Worm (Caenorhabditis elegans) whole organism, L1 larva: ENCODE measurements around the gene rnf-5.
A peak's percentile ranks its signal among the peaks of the same experiment; 100 is the strongest.

Experiments used
- aha-1 ChIP-seq: fragments of 150-350 bp; optimal IDR thresholded peaks from 2 replicates; lab custom pipeline; 2014; ENCODE audit warnings: missing biosample characterization, missing genetic modification characterization
- ceh-82 ChIP-seq, 3 experiments: fragments of 150-350 bp in 1 of 3; sonication (generic microtip) in 2 of 3; optimal IDR thresholded peaks; 2 replicates each; lab custom pipeline; 2014 to 2017; ENCODE audit warnings: missing biosample characterization in 3 of 3, missing genetic modification characterization in 3 of 3
- dpl-1 ChIP-seq, 3 experiments: fragments of 150-350 bp in 2 of 3; sonication (generic microtip) in 1 of 3; optimal IDR thresholded peaks; 2 replicates each; lab custom pipeline; 2014 to 2017; ENCODE audit warnings: missing biosample characterization in 3 of 3, missing genetic modification characterization in 3 of 3, missing genetic modification reagents in 3 of 3
- efl-1 ChIP-seq, 4 experiments: fragments of 150-350 bp; optimal IDR thresholded peaks in 3 of 4; peaks in 1 of 4; 1 replicate in 1 of 4; 2 replicates in 3 of 4; lab custom pipeline; 2014; ENCODE audit warnings: missing biosample characterization in 2 of 4, missing genetic modification characterization in 2 of 4, missing genetic modification reagents in 2 of 4
- egl-13 ChIP-seq: sonication (generic microtip); optimal IDR thresholded peaks from 2 replicates; lab custom pipeline; 2016; ENCODE audit warnings: missing genotype, missing genetic modification reagents, missing genetic modification characterization, missing compliant biosample characterization
- fkh-10 ChIP-seq: sonication (generic microtip); optimal IDR thresholded peaks from 2 replicates; lab custom pipeline; 2017; ENCODE audit warnings: missing biosample characterization, missing genetic modification reagents, missing genetic modification characterization
- lin-14 ChIP-seq: fragments of 200-800 bp; sonication (Bioruptor generic); optimal IDR thresholded peaks from 2 replicates; lab custom pipeline; 2018; ENCODE audit warnings: mild to moderate bottlenecking, missing genetic modification characterization, moderate library complexity, missing compliant biosample characterization
- lin-35 ChIP-seq, 2 experiments: fragments of 150-350 bp; optimal IDR thresholded peaks; 2 replicates each; lab custom pipeline; 2014; ENCODE audit warnings: missing biosample characterization in 2 of 2, missing genetic modification characterization in 2 of 2, missing genetic modification reagents in 2 of 2
- nhr-12 ChIP-seq: sonication (generic microtip); optimal IDR thresholded peaks from 2 replicates; lab custom pipeline; 2017; ENCODE audit warnings: missing biosample characterization, missing genetic modification characterization
- nhr-20 ChIP-seq: sonication (generic microtip); optimal IDR thresholded peaks from 2 replicates; lab custom pipeline; 2016; ENCODE audit warnings: mild to moderate bottlenecking, missing genetic modification characterization, missing compliant biosample characterization
- nhr-47 ChIP-seq: sonication (generic microtip); optimal IDR thresholded peaks from 2 replicates; lab custom pipeline; 2016; ENCODE audit warnings: mild to moderate bottlenecking, missing genetic modification characterization, moderate library complexity, missing compliant biosample characterization
- nhr-71 ChIP-seq: sonication (generic microtip); optimal IDR thresholded peaks from 2 replicates; lab custom pipeline; 2016; ENCODE audit warnings: mild to moderate bottlenecking, missing genetic modification characterization, moderate library complexity, missing compliant biosample characterization
- nhr-85 ChIP-seq: sonication (generic microtip); peaks from one replicate; lab custom pipeline; 2016; ENCODE audit warnings: missing genetic modification characterization, inconsistent platforms, missing compliant biosample characterization
- pax-3 ChIP-seq: fragments of 200-800 bp; sonication (Bioruptor generic); optimal IDR thresholded peaks from 2 replicates; lab custom pipeline; 2018; ENCODE audit warnings: mild to moderate bottlenecking, missing genetic modification characterization, moderate library complexity, missing compliant biosample characterization
- sup-37 ChIP-seq: fragments of 200-800 bp; sonication (Bioruptor generic); optimal IDR thresholded peaks from 2 replicates; lab custom pipeline; 2018; ENCODE audit warnings: mild to moderate bottlenecking, missing genetic modification characterization, missing compliant biosample characterization
- swsn-7 ChIP-seq: sonication (generic microtip); optimal IDR thresholded peaks from 2 replicates; lab custom pipeline; 2016; ENCODE audit warnings: missing genetic modification characterization, missing compliant biosample characterization
- ztf-11 ChIP-seq, 2 experiments: sonication (generic microtip); optimal IDR thresholded peaks; 2 replicates each; lab custom pipeline; 2016 to 2017; ENCODE audit warnings: missing genetic modification characterization in 2 of 2, missing biosample characterization in 1 of 2, missing compliant biosample characterization in 1 of 2

The rnf-5 gene

DNA sequence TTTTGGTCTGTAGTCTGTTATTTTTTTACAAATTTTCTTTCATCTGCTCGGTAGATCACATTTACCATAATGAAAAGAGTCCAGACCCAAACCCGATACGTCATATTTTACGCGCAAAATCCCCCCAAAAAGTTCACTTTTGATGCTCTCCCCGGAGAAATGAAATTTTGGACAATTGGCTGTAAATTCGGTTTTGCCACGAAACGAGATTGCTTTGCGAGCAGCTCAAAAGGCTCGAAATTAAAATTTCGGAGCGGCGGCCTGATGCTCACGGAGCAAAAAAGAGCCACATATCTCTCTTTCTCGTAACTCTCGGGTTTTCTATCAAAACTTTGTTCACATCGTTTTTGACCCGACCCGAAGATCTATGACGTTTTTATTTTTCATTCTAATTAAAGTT is 43.4 kb downstream of the rnf-5 start:
- TF ChIP-seq fkh-10 (GFP tag; lab: Kevin White, UChicago) (peak; percentile 48), lin-14 (GFP tag; lab: Kevin White, UChicago) (peak; percentile 12), aha-1 (no peak), sup-37 (no peak), ceh-82 (tag; optimal IDR thresholded peaks at IDR 0.05; lab: Kevin White, UChicago) (no peak)

DNA sequence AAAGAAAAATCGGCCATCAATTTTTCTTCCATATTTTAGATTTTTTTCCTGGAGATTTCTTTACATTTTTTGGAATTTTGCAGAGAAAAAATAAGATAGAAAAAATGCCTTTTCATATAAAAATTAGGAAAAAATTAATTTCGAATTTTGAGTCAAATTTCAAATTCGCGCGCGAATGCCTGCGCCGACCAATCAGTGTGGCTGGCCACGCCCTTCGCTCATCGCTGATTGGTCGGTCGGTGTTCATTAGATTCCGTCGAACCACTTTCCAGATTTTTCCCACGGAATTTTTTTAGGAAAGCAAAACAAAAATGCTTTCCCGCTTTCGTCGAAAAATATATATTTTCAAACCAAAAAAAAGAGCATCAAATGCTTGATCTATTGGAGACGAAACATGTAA is 46.3 kb downstream of the rnf-5 start:
- peak; percentile 7 for TF ChIP-seq nhr-85
- TF ChIP-seq efl-1 (optimal IDR thresholded peaks at IDR 0.05; lab: Kevin White, UChicago): no peak
- TF ChIP-seq efl-1 (GFP tag; optimal IDR thresholded peaks at IDR 0.05 in 1 of 2; lab: Kevin White, UChicago): peak; percentile 28 to 35
- no peak for TF ChIP-seq swsn-7
- peak in 1 of 3 experiments; percentile 3 for TF ChIP-seq dpl-1 (GFP tag; optimal IDR thresholded peaks at IDR 0.05; lab: Kevin White, UChicago)
- no peak for TF ChIP-seq lin-35 (GFP tag; optimal IDR thresholded peaks at IDR 0.05; lab: Kevin White, UChicago)

- TF ChIP-seq egl-13 (tag; lab: Kevin White, UChicago) (peak; percentile 32), pax-3 (tag; lab: Kevin White, UChicago) (no peak), nhr-71 (tag; lab: Kevin White, UChicago) (no peak), lin-14 (GFP tag; lab: Kevin White, UChicago) (peak; percentile 45)
Observed at ce11 chrIII:4119736-4120135, 46.9 kb downstream of the rnf-5 start.

- TF ChIP-seq nhr-12 (tag; lab: Kevin White, UChicago) (no peak), efl-1 (optimal IDR thresholded peaks at IDR 0.05; lab: Kevin White, UChicago) (no peak), efl-1 (GFP tag; optimal IDR thresholded peaks at IDR 0.05 in 1 of 2; lab: Kevin White, UChicago) (peak in 1 of 2 experiments; percentile 9), nhr-71 (tag; lab: Kevin White, UChicago) (no peak), nhr-20 (no peak), nhr-47 (tag; lab: Kevin White, UChicago) (no peak), ztf-11 (tag; optimal IDR thresholded peaks at IDR 0.05; lab: Kevin White, UChicago) (no peak)
Observed at ce11 chrIII:4115085-4115484, 51.6 kb downstream of the rnf-5 start, which contains the start of gene unc-103. unc-103 (plus strand) TSS chrIII:4115385.
